Worm (Caenorhabditis elegans) whole organism, L4 larva: Measurements from ENCODE around the gene ora-1.

Experiments used
- D1046.2 ChIP-seq: fragments of 200-800 bp; sonication (Bioruptor generic); IDR thresholded peaks from 2 replicates; pipeline ENCODE4 v1.3.6; 2022; ENCODE audit warnings: missing genetic modification characterization, missing compliant biosample characterization
- F10B5.3 ChIP-seq: sonication (generic microtip); optimal IDR thresholded peaks from 2 replicates; lab custom pipeline; 2016; ENCODE audit warnings: mild to moderate bottlenecking, missing genetic modification characterization, missing compliant biosample characterization
- F26F4.8 ChIP-seq: fragments of 200-800 bp; sonication (Bioruptor generic); conservative IDR thresholded peaks from 2 replicates; pipeline ENCODE4 v1.3.6; 2022; ENCODE audit warnings: missing genetic modification characterization, missing compliant biosample characterization
- F44E2.7 ChIP-seq: fragments of 200-800 bp; sonication (Bioruptor generic); IDR thresholded peaks from 2 replicates; pipeline ENCODE4 v2.1.2; 2022; ENCODE audit warnings: missing genetic modification characterization, missing compliant biosample characterization
- T26A8.4 ChIP-seq: fragments of 200-800 bp; sonication (Bioruptor generic); IDR thresholded peaks from 2 replicates; pipeline ENCODE4 v1.3.6; 2022; ENCODE audit warnings: missing genetic modification characterization, missing compliant biosample characterization
- ZK337.2 ChIP-seq: fragments of 200-800 bp; sonication (Bioruptor generic); IDR thresholded peaks from 2 replicates; pipeline ENCODE4 v1.3.6; 2022; ENCODE audit warnings: missing genetic modification reagents, missing genetic modification characterization, missing compliant biosample characterization
- ama-1 ChIP-seq: fragments of 150-350 bp; optimal IDR thresholded peaks from 2 replicates; lab custom pipeline; 2014; ENCODE audit warnings: inconsistent platforms, mixed read lengths
- ceh-20 ChIP-seq: fragments of 200-800 bp; sonication (Bioruptor generic); IDR thresholded peaks from 2 replicates; pipeline ENCODE4 v1.3.6; 2022; ENCODE audit warnings: missing genetic modification reagents, missing genetic modification characterization, missing compliant biosample characterization
- ceh-28 ChIP-seq: fragments of 150-350 bp; optimal IDR thresholded peaks from 2 replicates; lab custom pipeline; 2014; ENCODE audit warnings: missing biosample characterization, missing genetic modification reagents, missing genetic modification characterization
- ceh-32 ChIP-seq: sonication (generic microtip); optimal IDR thresholded peaks from 2 replicates; lab custom pipeline; 2016; ENCODE audit warnings: mild to moderate bottlenecking, missing genetic modification characterization, missing compliant biosample characterization; ENCODE audit not compliant: poor library complexity
- ceh-44 ChIP-seq: fragments of 200-800 bp; sonication (Bioruptor generic); IDR thresholded peaks from 2 replicates; pipeline ENCODE4 v1.3.6; 2022; ENCODE audit warnings: missing genetic modification reagents, missing genetic modification characterization, missing compliant biosample characterization
- ceh-62 ChIP-seq: sonication (generic microtip); optimal IDR thresholded peaks from 2 replicates; lab custom pipeline; 2017; ENCODE audit warnings: missing biosample characterization, missing genetic modification characterization
- ceh-82 ChIP-seq: sonication (generic microtip); optimal IDR thresholded peaks from 2 replicates; lab custom pipeline; 2017; ENCODE audit warnings: missing biosample characterization, missing genetic modification characterization
- ces-1 ChIP-seq: fragments of 150-350 bp; sonication (generic microtip); optimal IDR thresholded peaks from 4 replicates; lab custom pipeline; 2014; ENCODE audit warnings: missing biosample characterization, missing genetic modification reagents, missing genetic modification characterization
- cey-2 ChIP-seq: sonication (generic microtip); optimal IDR thresholded peaks from 3 replicates; lab custom pipeline; 2017; ENCODE audit warnings: missing genetic modification characterization, mild to moderate bottlenecking, missing compliant biosample characterization, antibody characterized with exemption, borderline replicate concordance; ENCODE audit not compliant: insufficient read depth
- daf-16 ChIP-seq, 3 experiments: sonication (generic microtip); optimal IDR thresholded peaks; 2 replicates each; lab custom pipeline; 2016 to 2017; ENCODE audit warnings: missing genetic modification characterization in 3 of 3, missing genetic modification reagents in 3 of 3, mild to moderate bottlenecking in 2 of 3, missing compliant biosample characterization in 2 of 3, missing biosample characterization in 1 of 3, moderate library complexity in 1 of 3
- dmd-6 ChIP-seq: fragments of 200-800 bp; sonication (Bioruptor generic); IDR thresholded peaks from 2 replicates; pipeline ENCODE4 v1.3.6; 2022; ENCODE audit warnings: missing genetic modification reagents, missing genetic modification characterization, missing compliant biosample characterization
- dmd-8 ChIP-seq: fragments of 200-800 bp; sonication (Bioruptor generic); IDR thresholded peaks from 2 replicates; pipeline ENCODE4 v1.3.6; 2022; ENCODE audit warnings: missing genetic modification characterization, missing compliant biosample characterization
- dmd-9 ChIP-seq: fragments of 200-800 bp; sonication (Bioruptor generic); IDR thresholded peaks from 2 replicates; pipeline ENCODE4 v1.3.6; 2022; ENCODE audit warnings: missing genetic modification reagents, missing genetic modification characterization, missing compliant biosample characterization
- dpl-1 ChIP-seq: fragments of 150-350 bp; optimal IDR thresholded peaks from 2 replicates; lab custom pipeline; 2014; ENCODE audit warnings: missing biosample characterization, missing genetic modification reagents, missing genetic modification characterization
- duxl-1 ChIP-seq: sonication (generic microtip); optimal IDR thresholded peaks from 2 replicates; lab custom pipeline; 2016; ENCODE audit warnings: mild to moderate bottlenecking, missing genetic modification characterization, moderate library complexity, missing compliant biosample characterization; ENCODE audit not compliant: poor library complexity
- dve-1 ChIP-seq: sonication (generic microtip); optimal IDR thresholded peaks from 2 replicates; lab custom pipeline; 2017; ENCODE audit warnings: antibody characterized with exemption, mild to moderate bottlenecking, missing genetic modification characterization, missing compliant biosample characterization; ENCODE audit not compliant: insufficient read depth
- egl-27 ChIP-seq: sonication (generic microtip); optimal IDR thresholded peaks from 3 replicates; lab custom pipeline; 2017; ENCODE audit warnings: missing biosample characterization, missing genetic modification reagents, missing genetic modification characterization
- gei-8 ChIP-seq: fragments of 200-800 bp; sonication (Bioruptor generic); optimal IDR thresholded peaks from 2 replicates; lab custom pipeline; 2018; ENCODE audit warnings: mild to moderate bottlenecking, missing genetic modification characterization, missing compliant biosample characterization
- hlh-11 ChIP-seq: fragments of 200-800 bp; sonication (Bioruptor generic); optimal IDR thresholded peaks from 2 replicates; lab custom pipeline; 2018; ENCODE audit warnings: mild to moderate bottlenecking, missing genetic modification characterization, missing compliant biosample characterization
- hmg-1.1 ChIP-seq: fragments of 200-800 bp; sonication (Bioruptor generic); IDR thresholded peaks from 2 replicates; pipeline ENCODE4 v1.3.6; 2022; ENCODE audit warnings: missing genetic modification reagents, missing genetic modification characterization, missing compliant biosample characterization
- lin-1 ChIP-seq: fragments of 200-800 bp; sonication (Bioruptor generic); IDR thresholded peaks from 2 replicates; pipeline ENCODE4 v1.3.6; 2022; ENCODE audit warnings: missing genetic modification reagents, missing genetic modification characterization, missing compliant biosample characterization
- lin-13 ChIP-seq: fragments of 150-350 bp; optimal IDR thresholded peaks from 2 replicates; lab custom pipeline; 2014; ENCODE audit warnings: missing biosample characterization, missing genetic modification reagents, missing genetic modification characterization
- madf-5 ChIP-seq, 2 experiments: fragments of 200-800 bp; sonication (Bioruptor generic); IDR thresholded peaks; 2 replicates each; pipeline ENCODE4 v1.3.6; 2022; ENCODE audit warnings: missing compliant biosample characterization in 2 of 2, missing genetic modification characterization in 2 of 2
- mdl-1 ChIP-seq, 2 experiments: fragments of 150-350 bp in 1 of 2; sonication (generic microtip) in 1 of 2; optimal IDR thresholded peaks; 2 replicates each; lab custom pipeline; 2014 to 2017; ENCODE audit warnings: missing biosample characterization in 2 of 2, missing genetic modification characterization in 2 of 2
- mes-2 ChIP-seq: sonication (generic microtip); optimal IDR thresholded peaks from 2 replicates; lab custom pipeline; 2016; ENCODE audit warnings: missing genotype, mild to moderate bottlenecking, missing genetic modification characterization, missing compliant biosample characterization; ENCODE audit not compliant: poor library complexity, severe bottlenecking
- mxl-2 ChIP-seq: fragments of 200-800 bp; sonication (Bioruptor generic); conservative IDR thresholded peaks from 2 replicates; pipeline ENCODE4 v1.3.6; 2022; ENCODE audit warnings: missing genetic modification reagents, missing genetic modification characterization, missing compliant biosample characterization
- nhr-10 ChIP-seq: fragments of 150-350 bp; optimal IDR thresholded peaks from 2 replicates; lab custom pipeline; 2014; ENCODE audit warnings: missing biosample characterization, missing genetic modification characterization
- nhr-11 ChIP-seq: fragments of 150-350 bp; optimal IDR thresholded peaks from 2 replicates; lab custom pipeline; 2014; ENCODE audit warnings: missing biosample characterization, missing genetic modification characterization
- nhr-111 ChIP-seq: fragments of 200-800 bp; sonication (Bioruptor generic); optimal IDR thresholded peaks from 2 replicates; lab custom pipeline; 2018; ENCODE audit warnings: mild to moderate bottlenecking, missing genetic modification characterization, missing compliant biosample characterization
- nhr-28 ChIP-seq: fragments of 150-350 bp; optimal IDR thresholded peaks from 2 replicates; lab custom pipeline; 2014; ENCODE audit warnings: missing biosample characterization, missing genetic modification characterization
- nhr-41 ChIP-seq: fragments of 200-800 bp; sonication (Bioruptor generic); IDR thresholded peaks from 2 replicates; pipeline ENCODE4 v1.3.6; 2022; ENCODE audit warnings: missing genetic modification reagents, missing genetic modification characterization, missing compliant biosample characterization
- nhr-48 ChIP-seq: sonication (generic microtip); optimal IDR thresholded peaks from 2 replicates; lab custom pipeline; 2016; ENCODE audit warnings: mild to moderate bottlenecking, missing genetic modification characterization, missing compliant biosample characterization
- pha-4 ChIP-seq, 2 experiments: fragments of 150-350 bp in 1 of 2; fragments of 200-800 bp in 1 of 2; sonication (Bioruptor generic) in 1 of 2; IDR thresholded peaks in 1 of 2; optimal IDR thresholded peaks in 1 of 2; 2 replicates each; pipeline versions ENCODE4 v1.3.6 to Lab custom; 2014 to 2022; ENCODE audit warnings: missing genetic modification characterization in 2 of 2, missing genetic modification reagents in 2 of 2, missing biosample characterization in 1 of 2, missing compliant biosample characterization in 1 of 2
- pqm-1 ChIP-seq: sonication (generic microtip); optimal IDR thresholded peaks from 2 replicates; lab custom pipeline; 2017; ENCODE audit warnings: missing biosample characterization, missing genetic modification characterization
- rbr-2 ChIP-seq: sonication (generic microtip); optimal IDR thresholded peaks from 2 replicates; lab custom pipeline; 2016; ENCODE audit warnings: missing genotype, missing genetic modification characterization, missing compliant biosample characterization
- tra-1 ChIP-seq: fragments of 200-800 bp; sonication (Bioruptor generic); IDR thresholded peaks from 2 replicates; pipeline ENCODE4 v1.3.6; 2022; ENCODE audit warnings: missing genetic modification reagents, missing genetic modification characterization, missing compliant biosample characterization
- unc-39 ChIP-seq: sonication (generic microtip); optimal IDR thresholded peaks from 2 replicates; lab custom pipeline; 2017; ENCODE audit warnings: missing biosample characterization, missing genetic modification characterization
- unc-62 ChIP-seq, 3 experiments: fragments of 150-350 bp in 1 of 3; sonication (generic microtip); optimal IDR thresholded peaks in 2 of 3; peaks in 1 of 3; 1 replicate in 1 of 3; 2 replicates in 2 of 3; lab custom pipeline; 2014 to 2017; ENCODE audit warnings: missing biosample characterization in 3 of 3, missing genetic modification characterization in 3 of 3, missing genetic modification reagents in 3 of 3, missing genotype in 1 of 3
- zfp-3 ChIP-seq: fragments of 200-800 bp; sonication (Bioruptor generic); conservative IDR thresholded peaks from 2 replicates; pipeline ENCODE4 v1.3.6; 2022; ENCODE audit warnings: missing genetic modification reagents, missing genetic modification characterization, missing compliant biosample characterization
- zip-11 ChIP-seq: fragments of 200-800 bp; sonication (Bioruptor generic); IDR thresholded peaks from 2 replicates; pipeline ENCODE4 v1.3.6; 2022; ENCODE audit warnings: missing genetic modification characterization, missing compliant biosample characterization
- zip-2 ChIP-seq: fragments of 150-350 bp; optimal IDR thresholded peaks from 2 replicates; lab custom pipeline; 2014; ENCODE audit warnings: missing biosample characterization, missing genetic modification characterization

The ora-1 gene

DNA sequence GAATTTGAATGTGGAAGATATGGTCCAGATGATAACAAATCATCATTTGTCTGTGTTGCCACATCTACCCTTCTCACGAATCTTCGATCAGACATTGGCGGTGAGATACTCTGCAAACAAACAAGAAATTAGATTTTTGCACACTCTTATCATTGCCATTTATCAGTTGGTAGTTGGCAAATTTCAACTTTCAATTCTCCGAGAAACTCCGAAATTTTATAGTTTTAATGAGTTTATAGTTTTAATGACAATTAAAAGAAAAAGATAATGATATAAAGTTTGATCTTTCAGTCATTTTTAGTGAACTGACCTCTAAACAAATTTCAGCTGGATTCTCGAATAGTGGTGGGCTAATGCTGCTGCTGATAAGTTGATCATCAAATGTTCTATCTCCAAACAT is 46.2 kb downstream of the ora-1 start:
- TF ChIP-seq ceh-20 (GFP tag; lab: Robert Waterston, UW) (no peak), mes-2 (tag; lab: Kevin White, UChicago) (no peak), nhr-28 (tag; lab: Kevin White, UChicago) (peak; percentile 55), daf-16 (GFP tag; optimal IDR thresholded peaks at IDR 0.05; lab: Kevin White, UChicago) (no peak), daf-16 (tag; optimal IDR thresholded peaks at IDR 0.05; lab: Kevin White, UChicago) (peak; percentile 22), dmd-6 (GFP tag; lab: Robert Waterston, UW) (peak; percentile 39; the same call in 1 of the 2 replicates), D1046.2 (GFP tag; lab: Robert Waterston, UW) (no peak), pqm-1 (tag; lab: Kevin White, UChicago) (peak; percentile 29)

- TF ChIP-seq dmd-9 (GFP tag; lab: Robert Waterston, UW) (no peak), ceh-20 (GFP tag; lab: Robert Waterston, UW) (no peak), ama-1 (lab: Kevin White, UChicago) (no peak), pha-4 (GFP tag; IDR thresholded peaks at IDR 0.05; lab: Robert Waterston, UW) (no peak), pha-4 (tag; optimal IDR thresholded peaks at IDR 0.05; lab: Kevin White, UChicago) (no peak), mdl-1 (tag; optimal IDR thresholded peaks at IDR 0.05; lab: Kevin White, UChicago) (peak; percentile 5 to 70), ceh-82 (tag; lab: Kevin White, UChicago) (no peak), T26A8.4 (no peak), F44E2.7 (no peak), F26F4.8 (no peak), ceh-32 (tag; lab: Kevin White, UChicago) (no peak), nhr-111 (GFP tag; lab: Kevin White, UChicago) (no peak), dmd-8 (GFP tag; lab: Robert Waterston, UW) (no peak), dve-1 (tag; lab: Kevin White, UChicago) (peak; percentile 75), ces-1 (GFP tag; lab: Kevin White, UChicago) (no peak), ZK337.2 (GFP tag; lab: Robert Waterston, UW) (no peak), dpl-1 (GFP tag; lab: Kevin White, UChicago) (no peak), unc-62 (GFP tag; optimal IDR thresholded peaks at IDR 0.05 in 1 of 2; lab: Kevin White, UChicago) (no peak), unc-62 (tag; optimal IDR thresholded peaks at IDR 0.05; lab: Kevin White, UChicago) (no peak), unc-39 (tag; lab: Kevin White, UChicago) (no peak), nhr-10 (tag; lab: Kevin White, UChicago) (peak; percentile 37), ceh-62 (no peak), nhr-11 (tag; lab: Kevin White, UChicago) (no peak), nhr-41 (GFP tag; lab: Robert Waterston, UW) (no peak), ceh-28 (tag; lab: Kevin White, UChicago) (no peak), mxl-2 (GFP tag; lab: Robert Waterston, UW) (no peak), daf-16 (GFP tag; optimal IDR thresholded peaks at IDR 0.05; lab: Kevin White, UChicago) (no peak), daf-16 (tag; optimal IDR thresholded peaks at IDR 0.05; lab: Kevin White, UChicago) (peak; percentile 61), ceh-44 (GFP tag; lab: Robert Waterston, UW) (no peak), tra-1 (0 out of 2 replicates have a peak, but pooled peaks have one; percentile 21), zip-2 (tag; lab: Kevin White, UChicago) (no peak), zip-11 (no peak), lin-1 (0 out of 2 replicates have a peak, but pooled peaks have one; percentile 41), gei-8 (GFP tag; lab: Kevin White, UChicago) (no peak), nhr-48 (tag; lab: Kevin White, UChicago) (peak; percentile 71), madf-5 (GFP tag; IDR thresholded peaks at IDR 0.05; lab: Robert Waterston, UW) (no peak), egl-27 (tag; lab: Kevin White, UChicago) (no peak), cey-2 (tag; lab: Kevin White, UChicago) (peak; percentile 42), F10B5.3 (tag; lab: Kevin White, UChicago) (no peak), nhr-28 (tag; lab: Kevin White, UChicago) (peak; percentile 41), rbr-2 (tag; lab: Kevin White, UChicago) (no peak), hmg-1.1 (GFP tag; lab: Robert Waterston, UW) (no peak), zfp-3 (no peak), lin-13 (GFP tag; lab: Kevin White, UChicago) (no peak), hlh-11 (tag; lab: Kevin White, UChicago) (peak; percentile 62), duxl-1 (tag; lab: Kevin White, UChicago) (no peak)
Observed at ce11 chrIV:8026361-8026760, 48.7 kb downstream of the ora-1 start.
